Worm (Caenorhabditis elegans) whole organism, L4 larva: ENCODE measurements around the gene D2045.5.

Experiments
- D1046.2 ChIP-seq: fragments of 200-800 bp; sonication (Bioruptor generic); IDR thresholded peaks from 2 replicates; pipeline ENCODE4 v1.3.6; 2022; ENCODE audit warnings: missing genetic modification characterization, missing compliant biosample characterization
- F10B5.3 ChIP-seq: sonication (generic microtip); optimal IDR thresholded peaks from 2 replicates; lab custom pipeline; 2016; ENCODE audit warnings: mild to moderate bottlenecking, missing genetic modification characterization, missing compliant biosample characterization
- F37D6.2 ChIP-seq: sonication (generic microtip); optimal IDR thresholded peaks from 2 replicates; lab custom pipeline; 2016; ENCODE audit warnings: mild to moderate bottlenecking, missing genetic modification characterization, missing compliant biosample characterization
- F44E2.7 ChIP-seq: fragments of 200-800 bp; sonication (Bioruptor generic); IDR thresholded peaks from 2 replicates; pipeline ENCODE4 v2.1.2; 2022; ENCODE audit warnings: missing genetic modification characterization, missing compliant biosample characterization
- T26A8.4 ChIP-seq: fragments of 200-800 bp; sonication (Bioruptor generic); IDR thresholded peaks from 2 replicates; pipeline ENCODE4 v1.3.6; 2022; ENCODE audit warnings: missing genetic modification characterization, missing compliant biosample characterization
- Y105C5A.15 ChIP-seq: fragments of 200-800 bp; sonication (Bioruptor generic); IDR thresholded peaks from 2 replicates; pipeline ENCODE4 v1.3.6; 2022; ENCODE audit warnings: missing genetic modification characterization, missing compliant biosample characterization
- Y75B8A.6 ChIP-seq: fragments of 200-800 bp; sonication (Bioruptor generic); IDR thresholded peaks from 2 replicates; pipeline ENCODE4 v1.3.6; 2022; ENCODE audit warnings: missing genetic modification reagents, missing genetic modification characterization, missing compliant biosample characterization
- ZK546.5 ChIP-seq, 2 experiments: sonication (generic microtip); optimal IDR thresholded peaks; 2 replicates each; lab custom pipeline; 2017; ENCODE audit warnings: missing biosample characterization in 2 of 2, missing genetic modification characterization in 2 of 2
- aha-1 ChIP-seq: fragments of 150-350 bp; peaks from one replicate; lab custom pipeline; 2014; ENCODE audit warnings: missing biosample characterization, missing genetic modification characterization
- ama-1 ChIP-seq: fragments of 150-350 bp; optimal IDR thresholded peaks from 2 replicates; lab custom pipeline; 2014; ENCODE audit warnings: inconsistent platforms, mixed read lengths
- attf-4 ChIP-seq: sonication (generic microtip); optimal IDR thresholded peaks from 3 replicates; lab custom pipeline; 2017; ENCODE audit warnings: missing biosample characterization, missing genetic modification characterization
- ceh-20 ChIP-seq: fragments of 200-800 bp; sonication (Bioruptor generic); IDR thresholded peaks from 2 replicates; pipeline ENCODE4 v1.3.6; 2022; ENCODE audit warnings: missing genetic modification reagents, missing genetic modification characterization, missing compliant biosample characterization
- ceh-82 ChIP-seq: sonication (generic microtip); optimal IDR thresholded peaks from 2 replicates; lab custom pipeline; 2017; ENCODE audit warnings: missing biosample characterization, missing genetic modification characterization
- ctbp-1 ChIP-seq: fragments of 200-800 bp; sonication (Bioruptor generic); IDR thresholded peaks from 2 replicates; pipeline ENCODE4 v1.3.6; 2022; ENCODE audit warnings: missing genetic modification reagents, missing genetic modification characterization, missing compliant biosample characterization
- daf-12 ChIP-seq: fragments of 150-350 bp; optimal IDR thresholded peaks from 2 replicates; lab custom pipeline; 2014; ENCODE audit warnings: missing biosample characterization, missing genetic modification reagents, missing genetic modification characterization
- daf-16 ChIP-seq, 3 experiments: sonication (generic microtip); optimal IDR thresholded peaks; 2 replicates each; lab custom pipeline; 2016 to 2017; ENCODE audit warnings: missing genetic modification characterization in 3 of 3, missing genetic modification reagents in 3 of 3, mild to moderate bottlenecking in 2 of 3, missing compliant biosample characterization in 2 of 3, missing biosample characterization in 1 of 3, moderate library complexity in 1 of 3
- daf-8 ChIP-seq: fragments of 200-800 bp; sonication (Bioruptor generic); IDR thresholded peaks from 2 replicates; pipeline ENCODE4 v1.3.6; 2022; ENCODE audit warnings: missing genetic modification characterization, missing compliant biosample characterization
- dmd-8 ChIP-seq: fragments of 200-800 bp; sonication (Bioruptor generic); IDR thresholded peaks from 2 replicates; pipeline ENCODE4 v1.3.6; 2022; ENCODE audit warnings: missing genetic modification characterization, missing compliant biosample characterization
- dpl-1 ChIP-seq: fragments of 150-350 bp; optimal IDR thresholded peaks from 2 replicates; lab custom pipeline; 2014; ENCODE audit warnings: missing biosample characterization, missing genetic modification reagents, missing genetic modification characterization
- dve-1 ChIP-seq: sonication (generic microtip); optimal IDR thresholded peaks from 2 replicates; lab custom pipeline; 2017; ENCODE audit warnings: antibody characterized with exemption, mild to moderate bottlenecking, missing genetic modification characterization, missing compliant biosample characterization; ENCODE audit not compliant: insufficient read depth
- egl-43 ChIP-seq: fragments of 200-800 bp; sonication (Bioruptor generic); IDR thresholded peaks from 2 replicates; pipeline ENCODE4 v1.3.6; 2022; ENCODE audit warnings: missing genetic modification reagents, missing genetic modification characterization, missing compliant biosample characterization
- fos-1 ChIP-seq: fragments of 150-350 bp; optimal IDR thresholded peaks from 2 replicates; lab custom pipeline; 2014; ENCODE audit warnings: missing biosample characterization, missing genetic modification characterization
- gei-8 ChIP-seq: fragments of 200-800 bp; sonication (Bioruptor generic); optimal IDR thresholded peaks from 2 replicates; lab custom pipeline; 2018; ENCODE audit warnings: mild to moderate bottlenecking, missing genetic modification characterization, missing compliant biosample characterization
- hlh-11 ChIP-seq: fragments of 200-800 bp; sonication (Bioruptor generic); optimal IDR thresholded peaks from 2 replicates; lab custom pipeline; 2018; ENCODE audit warnings: mild to moderate bottlenecking, missing genetic modification characterization, missing compliant biosample characterization
- lim-7 ChIP-seq: fragments of 200-800 bp; sonication (Bioruptor generic); IDR thresholded peaks from 2 replicates; pipeline ENCODE4 v1.3.6; 2022; ENCODE audit warnings: missing genetic modification characterization, missing compliant biosample characterization
- lin-29 ChIP-seq: fragments of 200-800 bp; sonication (Bioruptor generic); IDR thresholded peaks from 2 replicates; pipeline ENCODE4 v1.3.6; 2022; ENCODE audit warnings: missing genetic modification reagents, missing genetic modification characterization, missing compliant biosample characterization
- madf-9 ChIP-seq: fragments of 200-800 bp; sonication (Bioruptor generic); conservative IDR thresholded peaks from 2 replicates; pipeline ENCODE4 v1.3.6; 2022; ENCODE audit warnings: missing genetic modification reagents, missing genetic modification characterization, missing compliant biosample characterization
- mdt-29 ChIP-seq: fragments of 200-800 bp; sonication (Bioruptor generic); IDR thresholded peaks from 2 replicates; pipeline ENCODE4 v1.3.6; 2022; ENCODE audit warnings: missing genetic modification reagents, missing genetic modification characterization, missing compliant biosample characterization
- mxl-3 ChIP-seq: fragments of 200-800 bp; sonication (Bioruptor generic); optimal IDR thresholded peaks from 2 replicates; lab custom pipeline; 2018; ENCODE audit warnings: mild to moderate bottlenecking, missing genetic modification characterization, missing compliant biosample characterization
- nhr-10 ChIP-seq: fragments of 150-350 bp; optimal IDR thresholded peaks from 2 replicates; lab custom pipeline; 2014; ENCODE audit warnings: missing biosample characterization, missing genetic modification characterization
- nhr-102 ChIP-seq: sonication (generic microtip); optimal IDR thresholded peaks from 2 replicates; lab custom pipeline; 2016; ENCODE audit warnings: mild to moderate bottlenecking, missing genetic modification characterization, moderate library complexity, missing compliant biosample characterization
- nhr-111 ChIP-seq: fragments of 200-800 bp; sonication (Bioruptor generic); optimal IDR thresholded peaks from 2 replicates; lab custom pipeline; 2018; ENCODE audit warnings: mild to moderate bottlenecking, missing genetic modification characterization, missing compliant biosample characterization
- nhr-237 ChIP-seq: sonication (generic microtip); optimal IDR thresholded peaks from 2 replicates; lab custom pipeline; 2017; ENCODE audit warnings: missing biosample characterization, missing genetic modification characterization
- nhr-42 ChIP-seq: fragments of 200-800 bp; sonication (Bioruptor generic); IDR thresholded peaks from 2 replicates; pipeline ENCODE4 v1.3.6; 2022; ENCODE audit warnings: missing genetic modification characterization, missing compliant biosample characterization
- nhr-48 ChIP-seq: sonication (generic microtip); optimal IDR thresholded peaks from 2 replicates; lab custom pipeline; 2016; ENCODE audit warnings: mild to moderate bottlenecking, missing genetic modification characterization, missing compliant biosample characterization
- pha-4 ChIP-seq, 2 experiments: fragments of 150-350 bp in 1 of 2; fragments of 200-800 bp in 1 of 2; sonication (Bioruptor generic) in 1 of 2; IDR thresholded peaks in 1 of 2; optimal IDR thresholded peaks in 1 of 2; 2 replicates each; pipeline versions ENCODE4 v1.3.6 to Lab custom; 2014 to 2022; ENCODE audit warnings: missing genetic modification characterization in 2 of 2, missing genetic modification reagents in 2 of 2, missing biosample characterization in 1 of 2, missing compliant biosample characterization in 1 of 2
- php-3 ChIP-seq: fragments of 200-800 bp; sonication (Bioruptor generic); IDR thresholded peaks from 2 replicates; pipeline ENCODE4 v1.3.6; 2022; ENCODE audit warnings: missing genetic modification reagents, missing genetic modification characterization, missing compliant biosample characterization
- saeg-2 ChIP-seq: fragments of 200-800 bp; sonication (Bioruptor generic); IDR thresholded peaks from 2 replicates; pipeline ENCODE4 v1.3.6; 2022; ENCODE audit warnings: missing genetic modification reagents, missing genetic modification characterization, missing compliant biosample characterization
- sdz-12 ChIP-seq: fragments of 200-800 bp; sonication (Bioruptor generic); optimal IDR thresholded peaks from 2 replicates; lab custom pipeline; 2018; ENCODE audit warnings: mild to moderate bottlenecking, missing genetic modification characterization, missing compliant biosample characterization
- skn-1 ChIP-seq: fragments of 150-350 bp; optimal IDR thresholded peaks from 2 replicates; lab custom pipeline; 2014; ENCODE audit warnings: missing biosample characterization, missing genetic modification characterization
- snpc-1.2 ChIP-seq: fragments of 200-800 bp; sonication (Bioruptor generic); IDR thresholded peaks from 2 replicates; pipeline ENCODE4 v1.3.6; 2022; ENCODE audit warnings: missing genetic modification reagents, missing genetic modification characterization, missing compliant biosample characterization
- spr-1 ChIP-seq: sonication (generic microtip); optimal IDR thresholded peaks from 2 replicates; lab custom pipeline; 2016; ENCODE audit warnings: mild to moderate bottlenecking, missing genetic modification characterization, missing compliant biosample characterization
- spr-3 ChIP-seq: fragments of 200-800 bp; sonication (Bioruptor generic); optimal IDR thresholded peaks from 2 replicates; lab custom pipeline; 2018; ENCODE audit warnings: mild to moderate bottlenecking, missing genetic modification characterization, missing compliant biosample characterization
- tag-97 ChIP-seq: fragments of 200-800 bp; sonication (Bioruptor generic); IDR thresholded peaks from 2 replicates; pipeline ENCODE4 v1.3.6; 2022; ENCODE audit warnings: missing genetic modification characterization, missing compliant biosample characterization
- tra-1 ChIP-seq: fragments of 200-800 bp; sonication (Bioruptor generic); IDR thresholded peaks from 2 replicates; pipeline ENCODE4 v1.3.6; 2022; ENCODE audit warnings: missing genetic modification reagents, missing genetic modification characterization, missing compliant biosample characterization
- unc-130 ChIP-seq: sonication (generic microtip); optimal IDR thresholded peaks from 2 replicates; lab custom pipeline; 2016; ENCODE audit warnings: missing genetic modification reagents, missing genetic modification characterization, missing compliant biosample characterization
- unc-39 ChIP-seq: sonication (generic microtip); optimal IDR thresholded peaks from 2 replicates; lab custom pipeline; 2017; ENCODE audit warnings: missing biosample characterization, missing genetic modification characterization
- vab-7 ChIP-seq: fragments of 200-800 bp; sonication (Bioruptor generic); IDR thresholded peaks from 2 replicates; pipeline ENCODE4 v1.3.6; 2022; ENCODE audit warnings: missing genetic modification reagents, missing genetic modification characterization, missing compliant biosample characterization
- zfp-2 ChIP-seq: sonication (generic microtip); optimal IDR thresholded peaks from 2 replicates; lab custom pipeline; 2016; ENCODE audit warnings: mild to moderate bottlenecking, missing genetic modification characterization, missing compliant biosample characterization
- zip-2 ChIP-seq: fragments of 150-350 bp; optimal IDR thresholded peaks from 2 replicates; lab custom pipeline; 2014; ENCODE audit warnings: missing biosample characterization, missing genetic modification characterization
- ztf-11 ChIP-seq: fragments of 150-350 bp; optimal IDR thresholded peaks from 2 replicates; lab custom pipeline; 2014; ENCODE audit warnings: missing biosample characterization, missing genetic modification characterization

The D2045.5 gene

DNA sequence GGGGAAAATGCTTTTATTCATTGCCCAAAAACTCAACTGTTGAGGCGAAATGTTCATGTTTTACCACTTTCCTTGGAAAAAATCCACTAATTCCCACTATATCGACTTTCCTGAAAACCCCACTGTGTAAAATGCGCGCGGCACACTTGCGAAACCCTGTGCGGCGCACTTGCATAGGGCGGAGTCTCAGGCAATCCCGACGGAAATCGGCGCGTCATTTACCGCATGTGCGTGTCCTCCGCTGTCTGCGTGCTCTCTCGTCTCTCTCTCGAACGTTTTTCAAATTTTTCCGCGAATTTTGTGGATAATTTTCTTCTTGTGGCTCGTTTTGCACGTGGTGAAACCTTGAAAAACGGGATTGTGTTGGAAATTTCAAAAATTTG lies 8.3 kb downstream of the D2045.5 start, which contains the start of gene atx-2 (continued):
- TF ChIP-seq ZK546.5 (tag; optimal IDR thresholded peaks at IDR 0.05; lab: Kevin White, UChicago) = peak in 1 of 2 experiments; percentile 30
- TF ChIP-seq ztf-11 (tag; lab: Kevin White, UChicago) = no peak
- peak; percentile 93 for TF ChIP-seq tra-1 (GFP tag; lab: Robert Waterston, UW)
- TF ChIP-seq lin-29 = peak; percentile 84
- peak; percentile 77 for TF ChIP-seq snpc-1.2
- TF ChIP-seq T26A8.4 (GFP tag; lab: Robert Waterston, UW) = peak; percentile 91
- peak; percentile 85 for TF ChIP-seq hlh-11
- no peak for TF ChIP-seq ama-1
- TF ChIP-seq spr-1 (tag; lab: Kevin White, UChicago) = peak; percentile 90
- TF ChIP-seq daf-8 (GFP tag; lab: Robert Waterston, UW) = no peak
- peak; percentile 40 for TF ChIP-seq skn-1 (tag; lab: Kevin White, UChicago)
- TF ChIP-seq mxl-3 (GFP tag; lab: Kevin White, UChicago) = peak; percentile 97
- 0 out of 2 replicates have a peak, but pooled peaks have one; percentile 80 for TF ChIP-seq Y105C5A.15 (GFP tag; lab: Robert Waterston, UW)
- no peak for TF ChIP-seq zip-2
- TF ChIP-seq lim-7 = peak; percentile 78
- TF ChIP-seq ctbp-1 (GFP tag; lab: Robert Waterston, UW) = peak; percentile 79
- peak; percentile 91 for TF ChIP-seq php-3 (GFP tag; lab: Robert Waterston, UW)
- TF ChIP-seq mdt-29 = peak; percentile 86
- peak; percentile 71 for TF ChIP-seq nhr-48 (tag; lab: Kevin White, UChicago)
- TF ChIP-seq daf-16 (GFP tag; optimal IDR thresholded peaks at IDR 0.05; lab: Kevin White, UChicago) = peak; percentile 13 to 78
- peak; percentile 35 for TF ChIP-seq daf-16 (tag; optimal IDR thresholded peaks at IDR 0.05; lab: Kevin White, UChicago)
- peak; percentile 81 for TF ChIP-seq spr-3 (GFP tag; lab: Kevin White, UChicago)
- no peak for TF ChIP-seq unc-39
- peak; percentile 98 for TF ChIP-seq egl-43 (GFP tag; lab: Robert Waterston, UW)
- no peak for TF ChIP-seq attf-4 (tag; lab: Kevin White, UChicago)
- 0 out of 2 replicates have a peak, but pooled peaks have one; percentile 63 for TF ChIP-seq tag-97 (GFP tag; lab: Robert Waterston, UW)
- TF ChIP-seq vab-7 (GFP tag; lab: Robert Waterston, UW) = peak; percentile 97
- TF ChIP-seq dpl-1 (GFP tag; lab: Kevin White, UChicago) = peak; percentile 71
- TF ChIP-seq zfp-2 (tag; lab: Kevin White, UChicago) = no peak
- TF ChIP-seq gei-8 (GFP tag; lab: Kevin White, UChicago) = peak; percentile 54
- peak; percentile 91 for TF ChIP-seq pha-4 (GFP tag; IDR thresholded peaks at IDR 0.05; lab: Robert Waterston, UW)
- no peak for TF ChIP-seq pha-4 (tag; optimal IDR thresholded peaks at IDR 0.05; lab: Kevin White, UChicago)
- peak; percentile 67 for TF ChIP-seq sdz-12
- TF ChIP-seq fos-1 = no peak
- peak; percentile 94 for TF ChIP-seq D1046.2 (GFP tag; lab: Robert Waterston, UW)
- peak; percentile 88 for TF ChIP-seq nhr-42 (GFP tag; lab: Robert Waterston, UW)
- no peak for TF ChIP-seq nhr-237
- peak; percentile 66 for TF ChIP-seq F37D6.2 (tag; lab: Kevin White, UChicago)
- peak; percentile 93 for TF ChIP-seq dmd-8 (GFP tag; lab: Robert Waterston, UW)
- peak; percentile 85 for TF ChIP-seq F44E2.7
- TF ChIP-seq saeg-2 (GFP tag; lab: Robert Waterston, UW) = 0 out of 2 replicates have a peak, but pooled peaks have one; percentile 61
- peak; percentile 91 for TF ChIP-seq aha-1 (tag; lab: Kevin White, UChicago)
- no peak for TF ChIP-seq ceh-82
- TF ChIP-seq unc-130 (GFP tag; lab: Kevin White, UChicago) = peak; percentile 92
- peak; percentile 65 for TF ChIP-seq F10B5.3
- peak; percentile 71; the same call in 1 of the 2 replicates for TF ChIP-seq Y75B8A.6 (GFP tag; lab: Robert Waterston, UW)
- TF ChIP-seq dve-1 = peak; percentile 82
- TF ChIP-seq nhr-111 (GFP tag; lab: Kevin White, UChicago) = peak; percentile 62
- peak; percentile 89 for TF ChIP-seq nhr-102 (tag; lab: Kevin White, UChicago)
- peak; percentile 26 for TF ChIP-seq nhr-10 (tag; lab: Kevin White, UChicago)
- no peak for TF ChIP-seq daf-12 (tag; lab: Kevin White, UChicago)
- peak; percentile 99 for TF ChIP-seq madf-9 (GFP tag; lab: Robert Waterston, UW)
- TF ChIP-seq ceh-20 (GFP tag; lab: Robert Waterston, UW) = peak; percentile 92
